Fruit fly (Drosophila melanogaster): ENCODE results near the gene rod.
A peak's percentile ranks its signal among the peaks of the same experiment; 100 is the strongest.

rod gene

DNA sequence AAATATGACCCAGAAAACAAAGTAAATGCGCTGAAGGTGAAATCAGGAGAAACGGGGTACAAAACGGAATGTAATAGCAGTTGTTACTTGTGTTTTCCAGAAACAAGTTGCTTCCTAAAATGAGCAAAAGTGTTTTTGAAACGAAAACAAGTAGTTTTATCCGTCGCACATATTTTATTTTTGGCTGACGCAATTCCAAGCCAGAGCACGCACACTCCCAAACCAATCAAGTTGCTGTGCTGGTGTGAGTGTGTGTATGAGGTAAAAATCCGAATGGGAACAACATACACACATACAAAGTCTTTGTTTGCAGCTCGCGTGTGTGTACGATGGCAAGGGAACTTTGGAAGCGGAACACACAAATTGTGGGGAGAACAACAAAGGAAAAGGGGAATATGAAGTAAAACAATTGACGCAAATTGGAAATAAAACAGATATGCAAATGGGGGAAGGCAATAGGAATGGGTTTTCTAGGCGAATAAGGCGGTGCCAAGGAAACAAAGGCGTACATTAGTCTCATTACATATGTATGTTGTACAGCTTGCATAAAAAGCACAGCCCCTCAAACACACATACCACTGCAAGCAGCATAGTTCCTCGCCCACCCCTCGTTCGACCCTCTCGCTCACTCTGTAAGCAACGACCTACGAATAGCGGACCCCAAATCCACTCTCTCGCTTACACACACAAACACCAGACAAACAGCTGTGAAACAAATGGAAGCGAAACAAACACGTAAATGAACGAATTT lies 27.9 kb downstream of the rod start (continued):
- TF ChIP-seq kni (GFP tag; optimal IDR thresholded peaks at IDR 0.05): peak; percentile 94
- no peak for TF ChIP-seq danr (GFP tag; IDR thresholded peaks at IDR 0.05)
- no peak for TF ChIP-seq Ssrp (tag; optimal IDR thresholded peaks at IDR 0.05)
- TF ChIP-seq Med (GFP tag): peak; percentile 89
- TF ChIP-seq CG8089 (GFP tag; optimal IDR thresholded peaks at IDR 0.05): no peak
- TF ChIP-seq schlank (tag; optimal IDR thresholded peaks at IDR 0.05): no peak
- TF ChIP-seq CG9609 (GFP tag; optimal IDR thresholded peaks at IDR 0.05): peak; percentile 9
- no peak for TF ChIP-seq Bteb2 (GFP tag; optimal IDR thresholded peaks at IDR 0.05)
- TF ChIP-seq ERR (GFP tag; optimal IDR thresholded peaks at IDR 0.05): peak; percentile 59
- peak in 1 of 2 experiments; percentile 93 for TF ChIP-seq Pdp1 (GFP tag; optimal IDR thresholded peaks at IDR 0.05)
- TF ChIP-seq CG30020 (tag; optimal IDR thresholded peaks at IDR 0.05): no peak
- no peak for TF ChIP-seq Hr78 (GFP tag; optimal IDR thresholded peaks at IDR 0.05)
- TF ChIP-seq dati (GFP tag; IDR thresholded peaks at IDR 0.05): no peak
- TF ChIP-seq CG7928 (GFP tag; optimal IDR thresholded peaks at IDR 0.05): no peak
- TF ChIP-seq ara (GFP tag; IDR thresholded peaks at IDR 0.05): no peak
- TF ChIP-seq CG42726 (GFP tag; IDR thresholded peaks at IDR 0.05; ENCODE audit: partially characterized antibody): no peak
- no peak for TF ChIP-seq Ptx1 (GFP tag; IDR thresholded peaks at IDR 0.05)
- peak in 1 of 3 experiments; percentile 86 for TF ChIP-seq Stat92E (GFP tag; optimal IDR thresholded peaks at IDR 0.05)
- TF ChIP-seq Dbx (GFP tag; IDR thresholded peaks at IDR 0.05): no peak
- TF ChIP-seq zfh1 (GFP tag; IDR thresholded peaks at IDR 0.05): no peak
- TF ChIP-seq ase (GFP tag; IDR thresholded peaks at IDR 0.05): no peak
- no peak for TF ChIP-seq CG10959 (GFP tag; IDR thresholded peaks at IDR 0.05)
- no peak for TF ChIP-seq esg (GFP tag; conservative IDR thresholded peaks at IDR 0.05)
- peak; percentile 10 for TF ChIP-seq BtbVII (GFP tag; optimal IDR thresholded peaks at IDR 0.05)
- peak; percentile 31 for TF ChIP-seq CG18599 (GFP tag; optimal IDR thresholded peaks at IDR 0.05)
- no peak for TF ChIP-seq CG12155 (GFP tag; optimal IDR thresholded peaks at IDR 0.05)
- TF ChIP-seq ttk (GFP tag; IDR thresholded peaks at IDR 0.05): no peak
- TF ChIP-seq CG2678 (tag; optimal IDR thresholded peaks at IDR 0.05): peak; percentile 0
- TF ChIP-seq CG33557 (GFP tag; optimal IDR thresholded peaks at IDR 0.05): no peak
- no peak for TF ChIP-seq vvl (GFP tag; IDR thresholded peaks at IDR 0.05)
- TF ChIP-seq jing (GFP tag; optimal IDR thresholded peaks at IDR 0.05): no peak
- TF ChIP-seq Atf6 (GFP tag; IDR thresholded peaks at IDR 0.05): no peak
- TF ChIP-seq Awh (GFP tag; IDR thresholded peaks at IDR 0.05): no peak
- TF ChIP-seq inv (GFP tag; IDR thresholded peaks at IDR 0.05; ENCODE audit: partially characterized antibody): no peak
- TF ChIP-seq CG7372 (GFP tag; IDR thresholded peaks at IDR 0.05): no peak
- no peak for TF ChIP-seq B-H2 (GFP tag; optimal IDR thresholded peaks at IDR 0.05)
- peak; percentile 43 for TF ChIP-seq YL-1 (GFP tag; optimal IDR thresholded peaks at IDR 0.05)
- TF ChIP-seq hb (GFP tag; IDR thresholded peaks at IDR 0.05; ENCODE audit: partially characterized antibody): no peak
- TF ChIP-seq gem (tag; optimal IDR thresholded peaks at IDR 0.05): no peak
- TF ChIP-seq CG13287 (GFP tag; IDR thresholded peaks at IDR 0.05; ENCODE audit: partially characterized antibody): no peak
- TF ChIP-seq Chrac-16 (GFP tag; optimal IDR thresholded peaks at IDR 0.05): no peak
- no peak for TF ChIP-seq fd102C (GFP tag; optimal IDR thresholded peaks at IDR 0.05)
- no peak for TF ChIP-seq GATAe (GFP tag; conservative IDR thresholded peaks at IDR 0.05)
- peak; percentile 76 for TF ChIP-seq sens (GFP tag)
- peak; percentile 97 for TF ChIP-seq cg (GFP tag; optimal IDR thresholded peaks at IDR 0.05)
- TF ChIP-seq Doc2 (GFP tag; IDR thresholded peaks at IDR 0.05): no peak
- no peak for TF ChIP-seq Kr (GFP tag; optimal IDR thresholded peaks at IDR 0.05)
- TF ChIP-seq CG8281 (tag; optimal IDR thresholded peaks at IDR 0.05): no peak
- peak; percentile 29 for TF ChIP-seq CG3407 (GFP tag; optimal IDR thresholded peaks at IDR 0.05)

Data from whole organism, embryonic.